Fruit fly (Drosophila melanogaster): Measurements from ENCODE around the gene CG17752.

dm6 chr3R:19657235-19657634 is 47.2 kb downstream of the CG17752 start:
- no peak for TF ChIP-seq rn (GFP tag; IDR thresholded peaks at IDR 0.05)
- TF ChIP-seq CG10348 (GFP tag; IDR thresholded peaks at IDR 0.05): no peak
- TF ChIP-seq Snoo (tag; optimal IDR thresholded peaks at IDR 0.05): no peak
- no peak for TF ChIP-seq CG34367 (tag; optimal IDR thresholded peaks at IDR 0.05)
- no peak for TF ChIP-seq Pif1A (GFP tag; optimal IDR thresholded peaks at IDR 0.05)
- TF ChIP-seq gl (tag; optimal IDR thresholded peaks at IDR 0.05): no peak
- TF ChIP-seq fd96Ca (GFP tag; IDR thresholded peaks at IDR 0.05): no peak
- no peak for TF ChIP-seq CG8159 (tag; optimal IDR thresholded peaks at IDR 0.05)
- TF ChIP-seq EcR (GFP tag; optimal IDR thresholded peaks at IDR 0.05): no peak
- no peak for TF ChIP-seq D1 (tag; optimal IDR thresholded peaks at IDR 0.05)
- no peak for TF ChIP-seq CG32121 (GFP tag; IDR thresholded peaks at IDR 0.05)
- TF ChIP-seq CG13204 (GFP tag; optimal IDR thresholded peaks at IDR 0.05): no peak
- TF ChIP-seq CG17806 (tag; optimal IDR thresholded peaks at IDR 0.05): no peak
- no peak for TF ChIP-seq CG14655 (GFP tag; optimal IDR thresholded peaks at IDR 0.05)

Data from whole organism, pupa.